Fruit fly (Drosophila melanogaster) S2 (cell line): ENCODE results near the gene Lip2.

Experiments
- CG8478 ChIP-seq: fragments of >200 bp; optimal IDR thresholded peaks from 2 replicates; lab custom pipeline; 2018
- CTCF ChIP-seq, 2 experiments: fragments of >200 bp; optimal IDR thresholded peaks; 2 replicates each; lab custom pipeline; 2018

DNA sequence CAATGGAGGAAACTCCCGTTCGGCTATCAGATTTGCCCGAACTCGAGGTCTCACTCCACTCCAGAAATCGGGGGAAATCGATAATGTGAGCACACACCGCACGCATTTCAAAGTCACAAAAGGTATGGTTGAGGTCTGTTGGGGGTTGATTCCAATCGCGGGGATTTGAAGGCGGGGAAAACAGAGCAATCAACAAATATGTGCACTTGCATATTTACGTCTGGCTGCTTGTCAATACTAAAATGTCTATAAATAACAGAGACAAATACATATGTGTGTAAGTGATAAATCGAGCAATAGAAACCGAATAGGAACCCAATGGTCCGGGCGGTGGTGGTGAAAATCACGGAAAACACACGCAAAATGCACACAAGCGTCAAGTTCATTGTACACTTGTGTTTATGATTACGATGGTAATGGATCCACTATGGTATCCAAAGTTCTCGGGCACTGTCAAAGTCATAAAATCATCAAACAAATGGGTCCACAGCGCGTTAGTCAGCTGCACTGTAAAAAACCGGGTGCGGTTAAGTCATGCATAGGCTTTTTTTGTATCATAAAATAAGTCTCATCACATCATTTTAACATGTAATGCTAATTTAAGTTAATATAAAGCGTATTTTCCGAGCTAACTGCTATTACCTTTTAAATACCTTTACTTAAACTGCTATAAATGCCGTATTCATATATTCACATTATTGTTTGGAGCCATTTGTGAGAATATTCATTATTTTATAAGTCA lies 42.8 kb upstream of the Lip2 start:
- no peak for TF ChIP-seq CG8478 (lab: Kevin White, UChicago)
- TF ChIP-seq CTCF (optimal IDR thresholded peaks at IDR 0.05; lab: Kevin White, UChicago), result no peak
